Worm (Caenorhabditis elegans) whole organism, L4 larva: ENCODE data around the gene tpra-1.
A peak's percentile ranks its signal among the peaks of the same experiment; 100 is the strongest.

Experiments
- D1046.2 ChIP-seq: fragments of 200-800 bp; sonication (Bioruptor generic); IDR thresholded peaks from 2 replicates; pipeline ENCODE4 v1.3.6; 2022; ENCODE audit warnings: missing genetic modification characterization, missing compliant biosample characterization
- F26F4.8 ChIP-seq: fragments of 200-800 bp; sonication (Bioruptor generic); conservative IDR thresholded peaks from 2 replicates; pipeline ENCODE4 v1.3.6; 2022; ENCODE audit warnings: missing genetic modification characterization, missing compliant biosample characterization
- T20F7.1 ChIP-seq: fragments of 200-800 bp; sonication (Bioruptor generic); optimal IDR thresholded peaks from 2 replicates; lab custom pipeline; 2018; ENCODE audit warnings: mild to moderate bottlenecking, missing genetic modification characterization, missing compliant biosample characterization
- Y75B8A.6 ChIP-seq: fragments of 200-800 bp; sonication (Bioruptor generic); IDR thresholded peaks from 2 replicates; pipeline ENCODE4 v1.3.6; 2022; ENCODE audit warnings: missing genetic modification reagents, missing genetic modification characterization, missing compliant biosample characterization
- ZK546.5 ChIP-seq, 2 experiments: sonication (generic microtip); optimal IDR thresholded peaks; 2 replicates each; lab custom pipeline; 2017; ENCODE audit warnings: missing biosample characterization in 2 of 2, missing genetic modification characterization in 2 of 2
- aha-1 ChIP-seq: fragments of 150-350 bp; peaks from one replicate; lab custom pipeline; 2014; ENCODE audit warnings: missing biosample characterization, missing genetic modification characterization
- ama-1 ChIP-seq: fragments of 150-350 bp; optimal IDR thresholded peaks from 2 replicates; lab custom pipeline; 2014; ENCODE audit warnings: inconsistent platforms, mixed read lengths
- attf-4 ChIP-seq: sonication (generic microtip); optimal IDR thresholded peaks from 3 replicates; lab custom pipeline; 2017; ENCODE audit warnings: missing biosample characterization, missing genetic modification characterization
- ceh-20 ChIP-seq: fragments of 200-800 bp; sonication (Bioruptor generic); IDR thresholded peaks from 2 replicates; pipeline ENCODE4 v1.3.6; 2022; ENCODE audit warnings: missing genetic modification reagents, missing genetic modification characterization, missing compliant biosample characterization
- ceh-32 ChIP-seq: sonication (generic microtip); optimal IDR thresholded peaks from 2 replicates; lab custom pipeline; 2016; ENCODE audit warnings: mild to moderate bottlenecking, missing genetic modification characterization, missing compliant biosample characterization; ENCODE audit not compliant: poor library complexity
- ceh-44 ChIP-seq: fragments of 200-800 bp; sonication (Bioruptor generic); IDR thresholded peaks from 2 replicates; pipeline ENCODE4 v1.3.6; 2022; ENCODE audit warnings: missing genetic modification reagents, missing genetic modification characterization, missing compliant biosample characterization
- cey-2 ChIP-seq: sonication (generic microtip); optimal IDR thresholded peaks from 3 replicates; lab custom pipeline; 2017; ENCODE audit warnings: missing genetic modification characterization, mild to moderate bottlenecking, missing compliant biosample characterization, antibody characterized with exemption, borderline replicate concordance; ENCODE audit not compliant: insufficient read depth
- daf-12 ChIP-seq: fragments of 150-350 bp; optimal IDR thresholded peaks from 2 replicates; lab custom pipeline; 2014; ENCODE audit warnings: missing biosample characterization, missing genetic modification reagents, missing genetic modification characterization
- daf-19 ChIP-seq: fragments of 200-800 bp; sonication (Bioruptor generic); conservative IDR thresholded peaks from 2 replicates; pipeline ENCODE4 v1.3.6; 2022; ENCODE audit warnings: missing genetic modification characterization, missing compliant biosample characterization
- daf-8 ChIP-seq: fragments of 200-800 bp; sonication (Bioruptor generic); IDR thresholded peaks from 2 replicates; pipeline ENCODE4 v1.3.6; 2022; ENCODE audit warnings: missing genetic modification characterization, missing compliant biosample characterization
- dmd-8 ChIP-seq: fragments of 200-800 bp; sonication (Bioruptor generic); IDR thresholded peaks from 2 replicates; pipeline ENCODE4 v1.3.6; 2022; ENCODE audit warnings: missing genetic modification characterization, missing compliant biosample characterization
- dpl-1 ChIP-seq: fragments of 150-350 bp; optimal IDR thresholded peaks from 2 replicates; lab custom pipeline; 2014; ENCODE audit warnings: missing biosample characterization, missing genetic modification reagents, missing genetic modification characterization
- hlh-30 ChIP-seq: sonication (generic microtip); optimal IDR thresholded peaks from 2 replicates; lab custom pipeline; 2017; ENCODE audit warnings: antibody characterized with exemption, mild to moderate bottlenecking, missing genetic modification characterization, missing compliant biosample characterization; ENCODE audit not compliant: insufficient read depth
- lin-15B ChIP-seq: fragments of 150-350 bp; sonication (generic microtip); optimal IDR thresholded peaks from 3 replicates; lab custom pipeline; 2014; ENCODE audit warnings: missing biosample characterization, missing genetic modification characterization
- lin-29 ChIP-seq: fragments of 200-800 bp; sonication (Bioruptor generic); IDR thresholded peaks from 2 replicates; pipeline ENCODE4 v1.3.6; 2022; ENCODE audit warnings: missing genetic modification reagents, missing genetic modification characterization, missing compliant biosample characterization
- madf-5 ChIP-seq, 2 experiments: fragments of 200-800 bp; sonication (Bioruptor generic); IDR thresholded peaks; 2 replicates each; pipeline ENCODE4 v1.3.6; 2022; ENCODE audit warnings: missing compliant biosample characterization in 2 of 2, missing genetic modification characterization in 2 of 2
- mdl-1 ChIP-seq, 2 experiments: fragments of 150-350 bp in 1 of 2; sonication (generic microtip) in 1 of 2; optimal IDR thresholded peaks; 2 replicates each; lab custom pipeline; 2014 to 2017; ENCODE audit warnings: missing biosample characterization in 2 of 2, missing genetic modification characterization in 2 of 2
- mep-1 ChIP-seq: fragments of 150-350 bp; sonication (generic microtip); optimal IDR thresholded peaks from 3 replicates; lab custom pipeline; 2014; ENCODE audit warnings: missing biosample characterization, missing genetic modification characterization
- mxl-2 ChIP-seq: fragments of 200-800 bp; sonication (Bioruptor generic); conservative IDR thresholded peaks from 2 replicates; pipeline ENCODE4 v1.3.6; 2022; ENCODE audit warnings: missing genetic modification reagents, missing genetic modification characterization, missing compliant biosample characterization
- nhr-10 ChIP-seq: fragments of 150-350 bp; optimal IDR thresholded peaks from 2 replicates; lab custom pipeline; 2014; ENCODE audit warnings: missing biosample characterization, missing genetic modification characterization
- nhr-111 ChIP-seq: fragments of 200-800 bp; sonication (Bioruptor generic); optimal IDR thresholded peaks from 2 replicates; lab custom pipeline; 2018; ENCODE audit warnings: mild to moderate bottlenecking, missing genetic modification characterization, missing compliant biosample characterization
- nhr-237 ChIP-seq: sonication (generic microtip); optimal IDR thresholded peaks from 2 replicates; lab custom pipeline; 2017; ENCODE audit warnings: missing biosample characterization, missing genetic modification characterization
- nhr-25 ChIP-seq: sonication (generic microtip); optimal IDR thresholded peaks from 2 replicates; lab custom pipeline; 2017; ENCODE audit warnings: missing genetic modification characterization, mild to moderate bottlenecking, missing compliant biosample characterization, antibody characterized with exemption, moderate library complexity, borderline replicate concordance; ENCODE audit not compliant: insufficient read depth
- nhr-42 ChIP-seq: fragments of 200-800 bp; sonication (Bioruptor generic); IDR thresholded peaks from 2 replicates; pipeline ENCODE4 v1.3.6; 2022; ENCODE audit warnings: missing genetic modification characterization, missing compliant biosample characterization
- nhr-6 ChIP-seq: fragments of 150-350 bp; optimal IDR thresholded peaks from 2 replicates; lab custom pipeline; 2014; ENCODE audit warnings: missing biosample characterization, missing genetic modification characterization
- nhr-77 ChIP-seq: fragments of 150-350 bp; optimal IDR thresholded peaks from 2 replicates; lab custom pipeline; 2014; ENCODE audit warnings: missing biosample characterization, missing genetic modification characterization
- rbr-2 ChIP-seq: sonication (generic microtip); optimal IDR thresholded peaks from 2 replicates; lab custom pipeline; 2016; ENCODE audit warnings: missing genotype, missing genetic modification characterization, missing compliant biosample characterization
- tag-97 ChIP-seq: fragments of 200-800 bp; sonication (Bioruptor generic); IDR thresholded peaks from 2 replicates; pipeline ENCODE4 v1.3.6; 2022; ENCODE audit warnings: missing genetic modification characterization, missing compliant biosample characterization
- unc-62 ChIP-seq, 3 experiments: fragments of 150-350 bp in 1 of 3; sonication (generic microtip); optimal IDR thresholded peaks in 2 of 3; peaks in 1 of 3; 1 replicate in 1 of 3; 2 replicates in 2 of 3; lab custom pipeline; 2014 to 2017; ENCODE audit warnings: missing biosample characterization in 3 of 3, missing genetic modification characterization in 3 of 3, missing genetic modification reagents in 3 of 3, missing genotype in 1 of 3
- zfp-2 ChIP-seq: sonication (generic microtip); optimal IDR thresholded peaks from 2 replicates; lab custom pipeline; 2016; ENCODE audit warnings: mild to moderate bottlenecking, missing genetic modification characterization, missing compliant biosample characterization
- zip-2 ChIP-seq: fragments of 150-350 bp; optimal IDR thresholded peaks from 2 replicates; lab custom pipeline; 2014; ENCODE audit warnings: missing biosample characterization, missing genetic modification characterization
- ztf-11 ChIP-seq: fragments of 150-350 bp; optimal IDR thresholded peaks from 2 replicates; lab custom pipeline; 2014; ENCODE audit warnings: missing biosample characterization, missing genetic modification characterization
- ztf-7 ChIP-seq: fragments of 150-350 bp; optimal IDR thresholded peaks from 2 replicates; lab custom pipeline; 2014; ENCODE audit warnings: missing biosample characterization, missing genetic modification characterization

Gene tpra-1

DNA sequence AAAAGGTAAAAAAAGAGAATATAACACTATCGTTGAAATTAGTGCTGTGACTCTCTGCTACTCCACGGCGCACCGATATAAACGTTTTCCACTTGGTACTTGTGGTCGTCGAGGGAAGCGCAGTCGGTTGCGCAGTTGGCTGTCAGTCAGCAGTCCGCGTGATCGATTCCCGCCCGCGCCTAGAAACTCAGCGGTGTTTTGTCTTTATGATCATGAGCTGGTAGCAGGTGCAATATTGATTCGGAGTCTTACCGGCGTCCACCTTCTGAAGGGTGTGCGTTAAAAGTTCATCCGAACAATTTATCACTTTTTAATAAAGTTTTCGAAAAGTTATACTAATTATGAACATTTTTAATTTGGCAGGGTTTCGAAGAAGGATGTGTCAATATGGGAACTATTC lies 29.2 kb upstream of the tpra-1 start (continued):
- TF ChIP-seq cey-2 (tag; lab: Kevin White, UChicago) (peak; percentile 60), attf-4 (tag; lab: Kevin White, UChicago) (no peak), nhr-10 (no peak), ama-1 (peak; percentile 41), nhr-77 (tag; lab: Kevin White, UChicago) (peak; percentile 26), ceh-44 (GFP tag; lab: Robert Waterston, UW) (peak; percentile 94), tag-97 (GFP tag; lab: Robert Waterston, UW) (no peak), hlh-30 (tag; lab: Kevin White, UChicago) (peak; percentile 97), mdl-1 (tag; optimal IDR thresholded peaks at IDR 0.05; lab: Kevin White, UChicago) (peak in 1 of 2 experiments; percentile 6), nhr-42 (GFP tag; lab: Robert Waterston, UW) (peak; percentile 77; the same call in 1 of the 2 replicates), dpl-1 (GFP tag; lab: Kevin White, UChicago) (peak; percentile 40), rbr-2 (tag; lab: Kevin White, UChicago) (peak; percentile 82), ZK546.5 (tag; optimal IDR thresholded peaks at IDR 0.05; lab: Kevin White, UChicago) (no peak), madf-5 (GFP tag; IDR thresholded peaks at IDR 0.05; lab: Robert Waterston, UW) (peak; percentile 76 to 82), ztf-11 (no peak), aha-1 (tag; lab: Kevin White, UChicago) (peak; percentile 93), ztf-7 (tag; lab: Kevin White, UChicago) (peak; percentile 89), zip-2 (peak; percentile 37), nhr-6 (peak; percentile 88), nhr-237 (tag; lab: Kevin White, UChicago) (no peak), T20F7.1 (peak; percentile 93)

DNA sequence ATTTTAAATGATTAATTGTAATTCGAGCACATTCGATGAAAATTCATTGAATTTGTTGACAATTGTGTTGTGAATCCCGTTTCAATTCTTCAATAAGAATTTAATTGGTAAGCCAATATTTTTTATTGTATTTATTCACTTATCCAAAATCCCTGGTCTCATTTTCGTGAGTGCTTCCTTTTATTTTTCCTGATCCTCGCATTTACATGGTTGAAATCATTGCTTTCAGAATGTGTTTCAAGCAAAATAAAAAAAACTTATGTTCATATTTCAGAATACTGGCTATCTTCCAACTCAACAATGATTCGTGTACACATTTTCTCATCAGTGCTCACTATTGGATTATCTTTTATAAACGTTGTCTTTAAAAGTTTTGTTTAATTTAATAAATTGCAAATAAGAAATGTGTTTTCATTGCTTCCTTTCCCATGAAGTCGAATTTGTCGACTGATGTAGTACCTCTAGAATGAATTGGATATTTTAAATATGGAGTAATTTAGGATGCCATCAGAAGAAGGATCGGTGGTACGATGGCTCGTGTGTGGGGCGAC lies 26.3 kb upstream of the tpra-1 start, which contains the start of the genes D1046.18 and slc-25A26:
Gene D1046.18, plus strand, starts transcription at position 301 of the 551 bp plus-strand sequence.
Gene slc-25A26, plus strand, starts transcription at position 501 of the 551 bp plus-strand sequence.
- TF ChIP-seq Y75B8A.6 (no peak), mep-1 (tag; lab: Kevin White, UChicago) (no peak), unc-62 (GFP tag; optimal IDR thresholded peaks at IDR 0.05 in 1 of 2; lab: Kevin White, UChicago) (peak in 1 of 2 experiments; percentile 38), unc-62 (tag; optimal IDR thresholded peaks at IDR 0.05; lab: Kevin White, UChicago) (no peak)

DNA sequence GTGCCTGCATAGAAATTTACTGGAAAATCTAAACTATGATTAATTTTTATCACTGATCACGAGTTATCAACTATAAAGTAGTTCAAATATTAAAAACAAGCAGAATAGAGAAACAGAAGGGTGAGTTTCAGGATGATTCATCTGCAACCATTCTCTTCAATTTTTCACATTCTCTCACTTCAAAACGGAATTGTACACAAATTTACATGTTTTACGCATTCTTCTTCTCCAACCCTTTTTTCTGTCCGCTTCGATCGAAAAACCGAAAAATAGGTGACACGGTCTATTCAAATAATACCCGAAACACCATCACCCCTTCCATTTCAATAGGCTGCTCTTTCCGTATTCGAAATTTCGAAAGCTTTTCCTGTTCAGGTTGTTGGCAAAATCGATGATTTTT lies 22.7 kb upstream of the tpra-1 start, which contains the start of gene D1046.4:
Gene D1046.4, plus strand, starts transcription at position 301 of the 400 bp plus-strand sequence.
- TF ChIP-seq nhr-25 (tag; lab: Kevin White, UChicago): no peak
- no peak for TF ChIP-seq dmd-8 (GFP tag; lab: Robert Waterston, UW)
- TF ChIP-seq daf-12 (tag; lab: Kevin White, UChicago): no peak
- no peak for TF ChIP-seq lin-15B (tag; lab: Kevin White, UChicago)
- TF ChIP-seq ztf-7 (tag; lab: Kevin White, UChicago): no peak
- TF ChIP-seq zfp-2: no peak
- no peak for TF ChIP-seq daf-8 (GFP tag; lab: Robert Waterston, UW)
- TF ChIP-seq lin-29 (GFP tag; lab: Robert Waterston, UW): no peak
- TF ChIP-seq rbr-2 (tag; lab: Kevin White, UChicago): no peak
- TF ChIP-seq nhr-111 (GFP tag; lab: Kevin White, UChicago): no peak
- TF ChIP-seq D1046.2 (GFP tag; lab: Robert Waterston, UW): no peak
- no peak for TF ChIP-seq F26F4.8 (GFP tag; lab: Robert Waterston, UW)
- no peak for TF ChIP-seq ceh-32 (tag; lab: Kevin White, UChicago)
- TF ChIP-seq mxl-2 (GFP tag; lab: Robert Waterston, UW): no peak
- no peak for TF ChIP-seq daf-19
- TF ChIP-seq nhr-42 (GFP tag; lab: Robert Waterston, UW): no peak
- TF ChIP-seq ceh-20 (GFP tag; lab: Robert Waterston, UW): no peak
- no peak for TF ChIP-seq ztf-11
